Fruit fly (Drosophila melanogaster) whole organism, embryonic: ENCODE results near the gene CG9393.

Experiments
- Asciz ChIP-seq: fragments of 200-800 bp; sonication (Bioruptor generic); optimal IDR thresholded peaks from 2 replicates; lab custom pipeline; 2017; ENCODE audit warnings: missing biosample characterization, mild to moderate bottlenecking, missing genetic modification characterization, missing genetic modification reagents
- BEAF-32 ChIP-seq: fragments of 200-800 bp; sonication (Bioruptor generic); optimal IDR thresholded peaks from 3 replicates; lab custom pipeline; 2017; ENCODE audit warnings: missing biosample characterization, missing genetic modification characterization, mild to moderate bottlenecking, moderate library complexity, missing genetic modification reagents
- Blimp-1 ChIP-seq: fragments of 200-800 bp; sonication (Bioruptor generic); optimal IDR thresholded peaks from 3 replicates; lab custom pipeline; 2018; ENCODE audit warnings: missing biosample characterization, missing genetic modification characterization, mild to moderate bottlenecking, moderate library complexity, missing genetic modification reagents
- CG10147 ChIP-seq: fragments of 200-800 bp; sonication (Bioruptor generic); optimal IDR thresholded peaks from 2 replicates; lab custom pipeline; 2019; ENCODE audit warnings: missing biosample characterization, mild to moderate bottlenecking, missing genetic modification characterization, moderate library complexity
- CG11504 ChIP-seq: fragments of 200-800 bp; sonication (Bioruptor generic); optimal IDR thresholded peaks from 3 replicates; lab custom pipeline; 2019; ENCODE audit warnings: missing biosample characterization, mild to moderate bottlenecking, missing genetic modification characterization, moderate library complexity
- CG13424 ChIP-seq: fragments of 200-800 bp; sonication (Bioruptor generic); optimal IDR thresholded peaks from 2 replicates; lab custom pipeline; 2019; ENCODE audit warnings: missing biosample characterization, mild to moderate bottlenecking, missing genetic modification characterization, moderate library complexity
- CG13775 ChIP-seq: fragments of 200-800 bp; sonication (Bioruptor generic); optimal IDR thresholded peaks from 3 replicates; lab custom pipeline; 2017; ENCODE audit warnings: missing biosample characterization, mild to moderate bottlenecking, missing genetic modification characterization
- CG1602 ChIP-seq: fragments of 200-800 bp; sonication (Bioruptor generic); optimal IDR thresholded peaks from 3 replicates; lab custom pipeline; 2016; ENCODE audit warnings: missing biosample characterization, missing genetic modification characterization
- CG16813 ChIP-seq: fragments of 200-800 bp; sonication (Bioruptor generic); IDR thresholded peaks from 3 replicates; pipeline ENCODE4 v1.3.6; 2022; ENCODE audit warnings: missing biosample characterization, missing genetic modification characterization; ENCODE audit not compliant: partially characterized antibody
- CG16815 ChIP-seq: fragments of 200-800 bp; sonication (Bioruptor generic); optimal IDR thresholded peaks from 3 replicates; lab custom pipeline; 2017; ENCODE audit warnings: missing biosample characterization, mild to moderate bottlenecking, missing genetic modification characterization
- CG17359 ChIP-seq: fragments of 200-800 bp; sonication (Bioruptor generic); optimal IDR thresholded peaks from 3 replicates; lab custom pipeline; 2018; ENCODE audit warnings: missing biosample characterization, mild to moderate bottlenecking, missing genetic modification characterization, moderate library complexity
- CG18619 ChIP-seq: fragments of 200-800 bp; sonication (Bioruptor generic); optimal IDR thresholded peaks from 3 replicates; lab custom pipeline; 2017; ENCODE audit warnings: missing biosample characterization, mild to moderate bottlenecking, missing genetic modification characterization
- CG18764 ChIP-seq: fragments of 200-800 bp; sonication (Bioruptor generic); optimal IDR thresholded peaks from 3 replicates; lab custom pipeline; 2016; ENCODE audit warnings: missing biosample characterization, missing genetic modification characterization
- CG2116 ChIP-seq: fragments of 200-800 bp; sonication (Bioruptor generic); optimal IDR thresholded peaks from 3 replicates; lab custom pipeline; 2018; ENCODE audit warnings: missing biosample characterization, mild to moderate bottlenecking, missing genetic modification characterization
- CG2678 ChIP-seq: fragments of 200-800 bp; sonication (Bioruptor generic); optimal IDR thresholded peaks from 3 replicates; lab custom pipeline; 2019; ENCODE audit warnings: missing biosample characterization, mild to moderate bottlenecking, missing genetic modification characterization, moderate library complexity
- CG32532 ChIP-seq: fragments of 200-800 bp; sonication (Bioruptor generic); IDR thresholded peaks from 2 replicates; pipeline ENCODE4 v1.3.6; 2022; ENCODE audit warnings: missing biosample characterization, missing genetic modification characterization
- CG34422 ChIP-seq: fragments of 200-800 bp; sonication (Bioruptor generic); IDR thresholded peaks from 3 replicates; pipeline ENCODE4 v1.3.6; 2022; ENCODE audit warnings: missing biosample characterization, missing genetic modification characterization
- CG4360 ChIP-seq: fragments of 200-800 bp; sonication (Bioruptor generic); IDR thresholded peaks from 2 replicates; pipeline ENCODE4 v1.3.6; 2022; ENCODE audit warnings: missing biosample characterization, missing genetic modification characterization
- CG4404 ChIP-seq: fragments of 200-800 bp; sonication (Bioruptor generic); IDR thresholded peaks from 2 replicates; pipeline ENCODE4 v1.3.6; 2022; ENCODE audit warnings: missing biosample characterization, missing genetic modification characterization
- CG4730 ChIP-seq: fragments of 200-800 bp; sonication (Bioruptor generic); IDR thresholded peaks from 2 replicates; pipeline ENCODE4 v1.3.6; 2022; ENCODE audit warnings: missing biosample characterization, missing genetic modification characterization
- CG8359 ChIP-seq: fragments of 200-800 bp; sonication (Bioruptor generic); optimal IDR thresholded peaks from 2 replicates; lab custom pipeline; 2017; ENCODE audit warnings: missing biosample characterization, mild to moderate bottlenecking, missing genetic modification characterization, borderline replicate concordance
- CG8924 ChIP-seq: fragments of 200-800 bp; optimal IDR thresholded peaks from 3 replicates; lab custom pipeline; 2019; ENCODE audit warnings: missing biosample characterization, mild to moderate bottlenecking, missing genetic modification characterization, moderate library complexity
- CoRest ChIP-seq: fragments of 200-800 bp; sonication (Bioruptor generic); optimal IDR thresholded peaks from 3 replicates; lab custom pipeline; 2018; ENCODE audit warnings: missing biosample characterization, mild to moderate bottlenecking, missing genetic modification characterization, moderate library complexity
- Drgx ChIP-seq: fragments of 200-800 bp; sonication (Bioruptor generic); IDR thresholded peaks from 2 replicates; pipeline ENCODE4 v1.3.6; 2022; ENCODE audit warnings: missing biosample characterization, missing genetic modification characterization
- E2f2 ChIP-seq: fragments of 200-800 bp; sonication (Bioruptor generic); IDR thresholded peaks from 2 replicates; pipeline ENCODE4 v1.3.6; 2022; ENCODE audit warnings: missing biosample characterization, missing genetic modification characterization
- Max ChIP-seq: fragments of 200-800 bp; sonication (Bioruptor generic); optimal IDR thresholded peaks from 2 replicates; lab custom pipeline; 2016; ENCODE audit warnings: missing biosample characterization, mild to moderate bottlenecking, missing genetic modification characterization
- Mrtf ChIP-seq: fragments of 200-800 bp; sonication (Bioruptor generic); IDR thresholded peaks from 3 replicates; pipeline ENCODE4 v1.3.6; 2022; ENCODE audit warnings: missing biosample characterization, missing genetic modification characterization
- NC2β ChIP-seq: fragments of 200-800 bp; sonication (Bioruptor generic); optimal IDR thresholded peaks from 2 replicates; lab custom pipeline; 2016; ENCODE audit warnings: missing biosample characterization, missing genetic modification characterization
- Sox100B ChIP-seq: fragments of 200-800 bp; sonication (Bioruptor generic); optimal IDR thresholded peaks from 3 replicates; lab custom pipeline; 2018; ENCODE audit warnings: missing biosample characterization, mild to moderate bottlenecking, missing genetic modification characterization
- Sry-β ChIP-seq: fragments of 200-800 bp; sonication (Bioruptor generic); optimal IDR thresholded peaks from 2 replicates; lab custom pipeline; 2018; ENCODE audit warnings: missing biosample characterization, mild to moderate bottlenecking, missing genetic modification characterization, moderate library complexity
- bsh ChIP-seq, 2 experiments: fragments of 200-800 bp; sonication (Bioruptor generic); optimal IDR thresholded peaks; 2 replicates each; lab custom pipeline; 2017 to 2018; ENCODE audit warnings: mild to moderate bottlenecking in 2 of 2, missing biosample characterization in 2 of 2, missing genetic modification characterization in 2 of 2, moderate library complexity in 1 of 2
- grau ChIP-seq: fragments of 200-800 bp; optimal IDR thresholded peaks from 3 replicates; lab custom pipeline; 2019; ENCODE audit warnings: missing biosample characterization, mild to moderate bottlenecking, missing genetic modification characterization, moderate library complexity
- hkb ChIP-seq, 2 experiments: fragments of 200-800 bp in 1 of 2; fragments of >200 bp in 1 of 2; sonication (Bioruptor generic) in 1 of 2; IDR thresholded peaks in 1 of 2; optimal IDR thresholded peaks in 1 of 2; 2 replicates each; pipeline versions ENCODE4 v1.3.6 to Lab custom; 2017 to 2022; ENCODE audit warnings: missing biosample characterization in 1 of 2, missing genetic modification characterization in 1 of 2
- ind ChIP-seq: fragments of 200-800 bp; sonication (Bioruptor generic); optimal IDR thresholded peaks from 3 replicates; lab custom pipeline; 2016; ENCODE audit warnings: missing biosample characterization, missing genetic modification characterization
- jumu ChIP-seq: fragments of 200-800 bp; sonication (Bioruptor generic); optimal IDR thresholded peaks from 3 replicates; lab custom pipeline; 2016; ENCODE audit warnings: missing biosample characterization, missing genetic modification characterization
- maf-S ChIP-seq: fragments of 200-800 bp; sonication (Bioruptor generic); optimal IDR thresholded peaks from 2 replicates; lab custom pipeline; 2016; ENCODE audit warnings: missing biosample characterization, missing genetic modification characterization
- otp ChIP-seq: fragments of 200-800 bp; sonication (Bioruptor generic); IDR thresholded peaks from 3 replicates; pipeline ENCODE4, ENCODE4 v1.3.6; 2022; ENCODE audit warnings: missing biosample characterization, missing genetic modification characterization
- pfk ChIP-seq: fragments of 200-800 bp; sonication (Bioruptor generic); optimal IDR thresholded peaks from 2 replicates; lab custom pipeline; 2018; ENCODE audit warnings: missing biosample characterization, mild to moderate bottlenecking, missing genetic modification characterization, moderate library complexity
- phol ChIP-seq: fragments of 200-800 bp; sonication (Bioruptor generic); optimal IDR thresholded peaks from 3 replicates; lab custom pipeline; 2018; ENCODE audit warnings: missing biosample characterization, mild to moderate bottlenecking, missing genetic modification characterization, moderate library complexity
- pnt ChIP-seq: fragments of 200-800 bp; sonication (Bioruptor generic); optimal IDR thresholded peaks from 3 replicates; lab custom pipeline; 2016; ENCODE audit warnings: missing biosample characterization, missing genetic modification characterization
- pum ChIP-seq: fragments of 200-800 bp; sonication (Bioruptor generic); optimal IDR thresholded peaks from 2 replicates; lab custom pipeline; 2016; ENCODE audit warnings: missing biosample characterization, missing genetic modification characterization
- sisA ChIP-seq: fragments of 200-800 bp; sonication (Bioruptor generic); IDR thresholded peaks from 2 replicates; pipeline ENCODE4 v1.3.6; 2022; ENCODE audit warnings: missing biosample characterization, missing genetic modification characterization
- slbo ChIP-seq: fragments of 200-800 bp; sonication (Bioruptor generic); IDR thresholded peaks from 2 replicates; pipeline ENCODE4 v1.3.6; 2022; ENCODE audit warnings: missing biosample characterization, missing genetic modification characterization
- so ChIP-seq: fragments of 200-800 bp; sonication (Bioruptor generic); IDR thresholded peaks from 3 replicates; pipeline ENCODE4 v1.3.6; 2022; ENCODE audit warnings: missing biosample characterization, missing genetic modification characterization
- trem ChIP-seq: fragments of 200-800 bp; optimal IDR thresholded peaks from 3 replicates; lab custom pipeline; 2019; ENCODE audit warnings: missing biosample characterization, mild to moderate bottlenecking, missing genetic modification characterization, moderate library complexity
- tup ChIP-seq: fragments of 200-800 bp; sonication (Bioruptor generic); optimal IDR thresholded peaks from 2 replicates; lab custom pipeline; 2016; ENCODE audit warnings: missing biosample characterization, mild to moderate bottlenecking, missing genetic modification characterization, moderate library complexity
- twi ChIP-seq: fragments of 200-800 bp; optimal IDR thresholded peaks from 2 replicates; lab custom pipeline; 2019; ENCODE audit warnings: missing biosample characterization, mild to moderate bottlenecking, missing genetic modification characterization, moderate library complexity
- unpg ChIP-seq: fragments of 200-800 bp; sonication (Bioruptor generic); optimal IDR thresholded peaks from 3 replicates; lab custom pipeline; 2018; ENCODE audit warnings: missing biosample characterization, mild to moderate bottlenecking, missing genetic modification characterization, moderate library complexity
- zfh1 ChIP-seq: fragments of 200-800 bp; sonication (Bioruptor generic); IDR thresholded peaks from 3 replicates; pipeline ENCODE4 v1.3.6; 2022; ENCODE audit warnings: missing biosample characterization, missing genetic modification characterization

CG9393 gene

dm6 chr3R:9598099-9598498, 34.6 kb upstream of the CG9393 start (continued):
- TF ChIP-seq pum (GFP tag; lab: Kevin White, UChicago) (peak; percentile 43), sisA (GFP tag; lab: Robert Waterston, UW) (peak; percentile 58; the same call in 1 of the 2 replicates), maf-S (GFP tag; lab: Kevin White, UChicago) (peak; percentile 9), CG4404 (GFP tag; lab: Robert Waterston, UW) (peak; percentile 58), otp (no peak), CoRest (tag; lab: Kevin White, UChicago) (peak; percentile 54), CG13424 (tag; lab: Kevin White, UChicago) (peak; percentile 47), E2f2 (no peak), pnt (GFP tag; lab: Kevin White, UChicago) (peak; percentile 56), CG8359 (peak; percentile 53), NC2β (peak; percentile 40), ind (GFP tag; lab: Kevin White, UChicago) (peak; percentile 35), zfh1 (GFP tag; lab: Robert Waterston, UW) (peak; percentile 75), CG4360 (GFP tag; lab: Robert Waterston, UW) (no peak), CG4730 (GFP tag; lab: Robert Waterston, UW) (no peak), Max (no peak), BEAF-32 (GFP tag; lab: Kevin White, UChicago) (no peak), pfk (GFP tag; lab: Kevin White, UChicago) (no peak), Asciz (peak; percentile 53), CG10147 (GFP tag; lab: Kevin White, UChicago) (no peak), CG2116 (GFP tag; lab: Kevin White, UChicago) (no peak), phol (tag; lab: Kevin White, UChicago) (peak; percentile 75), CG2678 (peak; percentile 54), CG16813 (GFP tag; lab: Robert Waterston, UW) (no peak), CG32532 (no peak), jumu (peak; percentile 50), CG13775 (GFP tag; lab: Kevin White, UChicago) (peak; percentile 8), Sox100B (GFP tag; lab: Kevin White, UChicago) (peak; percentile 39), CG34422 (GFP tag; lab: Robert Waterston, UW) (0 out of 3 replicates have a peak, but pooled peaks have one; percentile 15), CG8924 (tag; lab: Kevin White, UChicago) (peak; percentile 46), hkb (optimal IDR thresholded peaks at IDR 0.05; lab: Kevin White, UChicago) (no peak), hkb (GFP tag; IDR thresholded peaks at IDR 0.05; lab: Robert Waterston, UW) (0 out of 2 replicates have a peak, but pooled peaks have one; percentile 18), slbo (peak; percentile 8; the same call in 1 of the 2 replicates), Drgx (peak; percentile 73), CG16815 (GFP tag; lab: Kevin White, UChicago) (peak; percentile 40), CG18619 (GFP tag; lab: Kevin White, UChicago) (peak; percentile 39), Sry-β (no peak), CG1602 (GFP tag; lab: Kevin White, UChicago) (peak; percentile 49), twi (tag; lab: Kevin White, UChicago) (peak; percentile 9), so (0 out of 3 replicates have a peak, but pooled peaks have one; percentile 15), tup (GFP tag; lab: Kevin White, UChicago) (no peak), unpg (GFP tag; lab: Kevin White, UChicago) (peak; percentile 63), CG17359 (tag; lab: Kevin White, UChicago) (peak; percentile 73), bsh (GFP tag; optimal IDR thresholded peaks at IDR 0.05; lab: Kevin White, UChicago) (peak; percentile 67 to 83), CG11504 (peak; percentile 74), Mrtf (GFP tag; lab: Robert Waterston, UW) (0 out of 3 replicates have a peak, but pooled peaks have one; percentile 18), trem (peak; percentile 35), CG18764 (GFP tag; lab: Kevin White, UChicago) (peak; percentile 13), grau (tag; lab: Kevin White, UChicago) (peak; percentile 63), Blimp-1 (GFP tag; lab: Kevin White, UChicago) (peak; percentile 74)
